Fruit fly (Drosophila melanogaster) whole organism, embryonic: ENCODE results near the gene und.

Experiments
- Blimp-1 ChIP-seq: fragments of 200-800 bp; sonication (Bioruptor generic); optimal IDR thresholded peaks from 3 replicates; lab custom pipeline; 2018; ENCODE audit warnings: missing biosample characterization, missing genetic modification characterization, mild to moderate bottlenecking, moderate library complexity, missing genetic modification reagents
- BtbVII ChIP-seq: fragments of 200-800 bp; sonication (Bioruptor generic); optimal IDR thresholded peaks from 3 replicates; lab custom pipeline; 2017; ENCODE audit warnings: missing biosample characterization, mild to moderate bottlenecking, missing genetic modification characterization
- C15 ChIP-seq: fragments of 200-800 bp; sonication (Bioruptor generic); IDR thresholded peaks from 3 replicates; pipeline ENCODE4 v1.3.6; 2022; ENCODE audit warnings: missing biosample characterization, missing genetic modification characterization
- CG10543 ChIP-seq: fragments of 200-800 bp; sonication (Bioruptor generic); optimal IDR thresholded peaks from 3 replicates; lab custom pipeline; 2017; ENCODE audit warnings: missing biosample characterization, mild to moderate bottlenecking, missing genetic modification characterization, moderate library complexity
- CG11560 ChIP-seq: fragments of 200-800 bp; sonication (Bioruptor generic); IDR thresholded peaks from 3 replicates; pipeline ENCODE4 v1.3.6; 2022; ENCODE audit warnings: missing biosample characterization, missing genetic modification characterization
- CG12104 ChIP-seq: fragments of 200-800 bp; sonication (Bioruptor generic); optimal IDR thresholded peaks from 3 replicates; lab custom pipeline; 2016; ENCODE audit warnings: missing biosample characterization, missing genetic modification characterization
- CG15011 ChIP-seq: fragments of 200-800 bp; sonication (Bioruptor generic); optimal IDR thresholded peaks from 3 replicates; lab custom pipeline; 2018; ENCODE audit warnings: missing biosample characterization, mild to moderate bottlenecking, missing genetic modification characterization
- CG15269 ChIP-seq: fragments of 200-800 bp; sonication (Bioruptor generic); optimal IDR thresholded peaks from 2 replicates; lab custom pipeline; 2018; ENCODE audit warnings: missing biosample characterization, mild to moderate bottlenecking, missing genetic modification characterization, moderate library complexity
- CG16863 ChIP-seq: fragments of 200-800 bp; sonication (Bioruptor generic); optimal IDR thresholded peaks from 3 replicates; lab custom pipeline; 2016; ENCODE audit warnings: missing biosample characterization, missing genetic modification characterization
- CG17829 ChIP-seq: fragments of 200-800 bp; optimal IDR thresholded peaks from 2 replicates; lab custom pipeline; 2019; ENCODE audit warnings: missing biosample characterization, mild to moderate bottlenecking, missing genetic modification characterization, moderate library complexity
- CG18619 ChIP-seq: fragments of 200-800 bp; sonication (Bioruptor generic); optimal IDR thresholded peaks from 3 replicates; lab custom pipeline; 2017; ENCODE audit warnings: missing biosample characterization, mild to moderate bottlenecking, missing genetic modification characterization
- CG2116 ChIP-seq: fragments of 200-800 bp; sonication (Bioruptor generic); optimal IDR thresholded peaks from 3 replicates; lab custom pipeline; 2018; ENCODE audit warnings: missing biosample characterization, mild to moderate bottlenecking, missing genetic modification characterization
- CG3281 ChIP-seq: fragments of 200-800 bp; sonication (Bioruptor generic); optimal IDR thresholded peaks from 3 replicates; lab custom pipeline; 2017; ENCODE audit warnings: missing biosample characterization, mild to moderate bottlenecking, missing genetic modification characterization
- CG34224 ChIP-seq: fragments of 200-800 bp; sonication (Bioruptor generic); IDR thresholded peaks from 3 replicates; pipeline ENCODE4 v1.3.6; 2022; ENCODE audit warnings: missing biosample characterization, missing genetic modification characterization; ENCODE audit not compliant: partially characterized antibody
- CG5953 ChIP-seq: fragments of 200-800 bp; sonication (Bioruptor generic); IDR thresholded peaks from 2 replicates; pipeline ENCODE4 v1.3.6; 2022; ENCODE audit warnings: missing biosample characterization, missing genetic modification characterization
- CG8089 ChIP-seq: fragments of 200-800 bp; sonication (Bioruptor generic); optimal IDR thresholded peaks from 3 replicates; lab custom pipeline; 2016; ENCODE audit warnings: missing biosample characterization, missing genetic modification characterization
- CG8281 ChIP-seq: fragments of 200-800 bp; sonication (Bioruptor generic); optimal IDR thresholded peaks from 2 replicates; lab custom pipeline; 2018; ENCODE audit warnings: missing biosample characterization, mild to moderate bottlenecking, missing genetic modification characterization, moderate library complexity
- CG8359 ChIP-seq: fragments of 200-800 bp; sonication (Bioruptor generic); optimal IDR thresholded peaks from 2 replicates; lab custom pipeline; 2017; ENCODE audit warnings: missing biosample characterization, mild to moderate bottlenecking, missing genetic modification characterization, borderline replicate concordance
- CG9876 ChIP-seq: fragments of 200-800 bp; sonication (Bioruptor generic); optimal IDR thresholded peaks from 2 replicates; lab custom pipeline; 2016; ENCODE audit warnings: missing biosample characterization, missing genetic modification characterization
- ERR ChIP-seq: fragments of 200-800 bp; sonication (Bioruptor generic); optimal IDR thresholded peaks from 2 replicates; lab custom pipeline; 2016; ENCODE audit warnings: missing biosample characterization, missing genetic modification characterization
- Hr39 ChIP-seq: fragments of >200 bp; optimal IDR thresholded peaks from 2 replicates; lab custom pipeline; 2017
- Kr ChIP-seq: fragments of 200-800 bp; sonication (Bioruptor generic); optimal IDR thresholded peaks from 2 replicates; lab custom pipeline; 2017; ENCODE audit warnings: missing biosample characterization, mild to moderate bottlenecking, missing genetic modification characterization
- Med ChIP-seq: fragments of 200-800 bp; sonication (Bioruptor generic); peaks from one replicate; lab custom pipeline; 2016; ENCODE audit warnings: missing biosample characterization, missing genetic modification characterization, mild to moderate bottlenecking, inconsistent platforms, moderate library complexity
- Mes4 ChIP-seq: fragments of 200-800 bp; sonication (Bioruptor generic); optimal IDR thresholded peaks from 2 replicates; lab custom pipeline; 2016; ENCODE audit warnings: missing biosample characterization, missing genetic modification characterization
- Oli ChIP-seq: fragments of 200-800 bp; sonication (Bioruptor generic); optimal IDR thresholded peaks from 2 replicates; lab custom pipeline; 2018; ENCODE audit warnings: missing biosample characterization, mild to moderate bottlenecking, missing genetic modification characterization, moderate library complexity
- Ptx1 ChIP-seq: fragments of 200-800 bp; sonication (Bioruptor generic); IDR thresholded peaks from 2 replicates; pipeline ENCODE4 v1.3.6; 2022; ENCODE audit warnings: missing biosample characterization, missing genetic modification characterization
- Sry-δ ChIP-seq: fragments of 200-800 bp; sonication (Bioruptor generic); optimal IDR thresholded peaks from 2 replicates; lab custom pipeline; 2016; ENCODE audit warnings: missing biosample characterization, missing genetic modification characterization
- Taf1 ChIP-seq: fragments of 200-800 bp; sonication (Bioruptor generic); IDR thresholded peaks from 2 replicates; pipeline ENCODE4 v1.3.6; 2022; ENCODE audit warnings: missing biosample characterization, missing genetic modification characterization
- Tbp ChIP-seq: fragments of >200 bp; optimal IDR thresholded peaks from 2 replicates; lab custom pipeline; 2018; ENCODE audit warnings: missing biosample characterization, missing genetic modification characterization
- Trl ChIP-seq, 3 experiments: fragments of >200 bp in 2 of 3; fragments of 200-800 bp in 1 of 3; sonication (Bioruptor generic) in 1 of 3; optimal IDR thresholded peaks; 2 replicates in 1 of 3; 3 replicates in 2 of 3; lab custom pipeline; 2016 to 2017; ENCODE audit warnings: missing biosample characterization in 1 of 3, missing genetic modification characterization in 1 of 3
- ato ChIP-seq: fragments of 200-800 bp; sonication (Bioruptor generic); IDR thresholded peaks from 2 replicates; pipeline ENCODE4 v1.3.6; 2022; ENCODE audit warnings: missing biosample characterization, missing genetic modification characterization; ENCODE audit not compliant: partially characterized antibody
- bab2 ChIP-seq: fragments of 200-800 bp; sonication (Bioruptor generic); optimal IDR thresholded peaks from 2 replicates; lab custom pipeline; 2016; ENCODE audit warnings: missing biosample characterization, missing genetic modification characterization
- bigmax ChIP-seq: fragments of 200-800 bp; sonication (Bioruptor generic); optimal IDR thresholded peaks from 2 replicates; lab custom pipeline; 2018; ENCODE audit warnings: missing biosample characterization, mild to moderate bottlenecking, missing genetic modification characterization
- chif ChIP-seq, 2 experiments: fragments of 200-800 bp; sonication (Bioruptor generic); optimal IDR thresholded peaks; 3 replicates each; lab custom pipeline; 2016; ENCODE audit warnings: missing biosample characterization in 2 of 2, missing genetic modification characterization in 2 of 2
- ci ChIP-seq: fragments of 200-800 bp; sonication (Bioruptor generic); IDR thresholded peaks from 3 replicates; pipeline ENCODE4 v1.3.6; 2022; ENCODE audit warnings: missing biosample characterization, missing genetic modification characterization
- dmrt11E ChIP-seq: fragments of 200-800 bp; sonication (Bioruptor generic); optimal IDR thresholded peaks from 3 replicates; lab custom pipeline; 2018; ENCODE audit warnings: missing biosample characterization, mild to moderate bottlenecking, missing genetic modification characterization, moderate library complexity
- fd96Cb ChIP-seq: fragments of 200-800 bp; sonication (Bioruptor generic); optimal IDR thresholded peaks from 2 replicates; lab custom pipeline; 2018; ENCODE audit warnings: missing biosample characterization, mild to moderate bottlenecking, missing genetic modification characterization, moderate library complexity
- gce ChIP-seq: fragments of 200-800 bp; sonication (Bioruptor generic); IDR thresholded peaks from 3 replicates; pipeline ENCODE4 v1.3.6; 2022; ENCODE audit warnings: missing biosample characterization, missing genetic modification characterization
- gcm ChIP-seq: fragments of 200-800 bp; sonication (Bioruptor generic); optimal IDR thresholded peaks from 2 replicates; lab custom pipeline; 2019; ENCODE audit warnings: missing biosample characterization, mild to moderate bottlenecking, missing genetic modification characterization, moderate library complexity
- gfzf ChIP-seq: fragments of 200-800 bp; sonication (Bioruptor generic); optimal IDR thresholded peaks from 2 replicates; lab custom pipeline; 2016; ENCODE audit warnings: missing biosample characterization, mild to moderate bottlenecking, missing genetic modification characterization, moderate library complexity
- gsb-n ChIP-seq: fragments of 200-800 bp; sonication (Bioruptor generic); optimal IDR thresholded peaks from 3 replicates; lab custom pipeline; 2018; ENCODE audit warnings: missing biosample characterization, mild to moderate bottlenecking, missing genetic modification characterization
- lab ChIP-seq: fragments of 200-800 bp; sonication (Bioruptor generic); optimal IDR thresholded peaks from 3 replicates; lab custom pipeline; 2017; ENCODE audit warnings: missing biosample characterization, missing genetic modification characterization, mild to moderate bottlenecking, moderate library complexity, missing genetic modification reagents
- lbe ChIP-seq: fragments of 200-800 bp; sonication (Bioruptor generic); optimal IDR thresholded peaks from 2 replicates; lab custom pipeline; 2016; ENCODE audit warnings: missing biosample characterization, mild to moderate bottlenecking, missing genetic modification characterization
- pfk ChIP-seq: fragments of 200-800 bp; sonication (Bioruptor generic); optimal IDR thresholded peaks from 2 replicates; lab custom pipeline; 2018; ENCODE audit warnings: missing biosample characterization, mild to moderate bottlenecking, missing genetic modification characterization, moderate library complexity
- row ChIP-seq: fragments of 200-800 bp; sonication (Bioruptor generic); IDR thresholded peaks from 3 replicates; pipeline ENCODE4 v1.3.6; 2022; ENCODE audit warnings: missing biosample characterization, missing genetic modification characterization
- sim ChIP-seq: fragments of 200-800 bp; sonication (Bioruptor generic); IDR thresholded peaks from 2 replicates; pipeline ENCODE4 v1.3.6; 2022; ENCODE audit warnings: missing biosample characterization, missing genetic modification characterization
- slbo ChIP-seq: fragments of 200-800 bp; sonication (Bioruptor generic); IDR thresholded peaks from 2 replicates; pipeline ENCODE4 v1.3.6; 2022; ENCODE audit warnings: missing biosample characterization, missing genetic modification characterization
- stwl ChIP-seq: fragments of 200-800 bp; sonication (Bioruptor generic); optimal IDR thresholded peaks from 3 replicates; lab custom pipeline; 2018; ENCODE audit warnings: missing biosample characterization, mild to moderate bottlenecking, missing genetic modification characterization, moderate library complexity
- tx ChIP-seq: fragments of 200-800 bp; sonication (Bioruptor generic); optimal IDR thresholded peaks from 2 replicates; lab custom pipeline; 2016; ENCODE audit warnings: missing biosample characterization, missing genetic modification characterization
- unpg ChIP-seq: fragments of 200-800 bp; sonication (Bioruptor generic); optimal IDR thresholded peaks from 3 replicates; lab custom pipeline; 2018; ENCODE audit warnings: missing biosample characterization, mild to moderate bottlenecking, missing genetic modification characterization, moderate library complexity
- z ChIP-seq: fragments of 200-800 bp; sonication (Bioruptor generic); IDR thresholded peaks from 3 replicates; pipeline ENCODE4 v1.3.6; 2022; ENCODE audit warnings: missing biosample characterization, missing genetic modification characterization

und gene

dm6 chr2L:9779147-9779546 lies 16.0 kb downstream of the und start (continued):
- TF ChIP-seq Ptx1 (GFP tag; lab: Robert Waterston, UW) (0 out of 2 replicates have a peak, but pooled peaks have one; percentile 20), z (no peak), slbo (peak; percentile 67), Hr39 (lab: Kevin White, UChicago) (no peak), Kr (no peak), pfk (GFP tag; lab: Kevin White, UChicago) (no peak), gcm (GFP tag; lab: Kevin White, UChicago) (no peak), CG8359 (GFP tag; lab: Kevin White, UChicago) (no peak), CG10543 (GFP tag; lab: Kevin White, UChicago) (peak; percentile 30), CG15269 (tag; lab: Kevin White, UChicago) (peak; percentile 66), Taf1 (GFP tag; lab: Robert Waterston, UW) (no peak), CG5953 (GFP tag; lab: Robert Waterston, UW) (no peak), tx (GFP tag; lab: Kevin White, UChicago) (no peak), Oli (tag; lab: Kevin White, UChicago) (peak; percentile 1), CG34224 (no peak), CG16863 (GFP tag; lab: Kevin White, UChicago) (peak; percentile 28), bab2 (GFP tag; lab: Kevin White, UChicago) (no peak), Sry-δ (GFP tag; lab: Kevin White, UChicago) (no peak), BtbVII (GFP tag; lab: Kevin White, UChicago) (no peak), gsb-n (tag; lab: Kevin White, UChicago) (no peak), unpg (GFP tag; lab: Kevin White, UChicago) (peak; percentile 26), Med (peak; percentile 87), Mes4 (GFP tag; lab: Kevin White, UChicago) (no peak), bigmax (GFP tag; lab: Kevin White, UChicago) (no peak), CG12104 (GFP tag; lab: Kevin White, UChicago) (no peak), ERR (GFP tag; lab: Kevin White, UChicago) (no peak), Tbp (GFP tag; lab: Kevin White, UChicago) (no peak), CG8089 (GFP tag; lab: Kevin White, UChicago) (no peak), gce (GFP tag; lab: Robert Waterston, UW) (no peak), CG18619 (GFP tag; lab: Kevin White, UChicago) (peak; percentile 7), CG9876 (GFP tag; lab: Kevin White, UChicago) (no peak), CG11560 (no peak), chif (GFP tag; optimal IDR thresholded peaks at IDR 0.05; lab: Kevin White, UChicago) (peak in 1 of 2 experiments; percentile 32), Blimp-1 (GFP tag; lab: Kevin White, UChicago) (no peak), sim (GFP tag; lab: Robert Waterston, UW) (no peak), gfzf (no peak), C15 (GFP tag; lab: Robert Waterston, UW) (no peak), CG15011 (GFP tag; lab: Kevin White, UChicago) (no peak), fd96Cb (no peak), ci (GFP tag; lab: Robert Waterston, UW) (no peak), ato (GFP tag; lab: Robert Waterston, UW) (no peak), dmrt11E (tag; lab: Kevin White, UChicago) (no peak), CG2116 (GFP tag; lab: Kevin White, UChicago) (no peak), CG3281 (GFP tag; lab: Kevin White, UChicago) (peak; percentile 44), CG8281 (tag; lab: Kevin White, UChicago) (no peak), CG17829 (tag; lab: Kevin White, UChicago) (no peak), lab (GFP tag; lab: Kevin White, UChicago) (peak; percentile 34), stwl (no peak), Trl (optimal IDR thresholded peaks at IDR 0.05; lab: Kevin White, UChicago) (no peak), Trl (GFP tag; optimal IDR thresholded peaks at IDR 0.05; lab: Kevin White, UChicago) (no peak), row (GFP tag; lab: Robert Waterston, UW) (peak; percentile 48; the same call in 2 of the 3 replicates), lbe (no peak)
